Fruit fly (Drosophila melanogaster): ENCODE results near the gene bip1.

The bip1 gene

DNA sequence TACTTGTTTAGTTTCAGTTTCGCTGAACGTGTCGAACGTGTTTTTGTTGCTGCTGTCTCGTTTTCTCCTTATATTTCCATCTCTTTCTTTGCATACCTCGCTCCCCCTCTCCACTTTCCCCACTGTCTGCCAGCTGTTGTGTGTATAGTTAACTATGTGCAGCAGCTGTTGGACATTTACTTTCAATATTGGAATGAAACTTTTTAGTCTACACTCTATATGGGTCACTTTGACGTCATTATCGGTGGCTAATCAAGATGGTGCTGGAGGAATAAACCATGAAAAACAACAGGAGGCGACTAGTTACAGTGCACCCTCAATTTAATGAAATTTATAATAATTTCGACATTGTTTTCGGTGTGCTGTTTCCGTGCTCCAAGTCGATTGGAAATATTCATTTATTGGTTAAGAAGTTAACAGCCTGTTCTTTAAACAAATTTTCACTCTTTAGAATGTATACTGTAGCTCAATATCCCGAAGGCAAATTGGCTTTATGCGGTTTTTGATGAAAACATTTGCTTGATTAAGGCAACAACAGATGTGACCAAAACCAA is 29.2 kb downstream of the bip1 start (continued):
- TF ChIP-seq pita (GFP tag; optimal IDR thresholded peaks at IDR 0.05) = no peak
- TF ChIP-seq HLHmδ (GFP tag; optimal IDR thresholded peaks at IDR 0.05) = no peak
- no peak for TF ChIP-seq zen2 (GFP tag; IDR thresholded peaks at IDR 0.05; ENCODE audit: partially characterized antibody)
- no peak for TF ChIP-seq CG10565 (GFP tag; optimal IDR thresholded peaks at IDR 0.05)
- TF ChIP-seq Ssrp (tag; optimal IDR thresholded peaks at IDR 0.05) = no peak
- TF ChIP-seq pfk (GFP tag; optimal IDR thresholded peaks at IDR 0.05) = no peak
- TF ChIP-seq sna (GFP tag; IDR thresholded peaks at IDR 0.05; ENCODE audit: partially characterized antibody) = no peak
- TF ChIP-seq Ada2b (GFP tag; IDR thresholded peaks at IDR 0.05) = 0 out of 2 replicates have a peak, but pooled peaks have one; percentile 31
- no peak for TF ChIP-seq CG2202 (tag; optimal IDR thresholded peaks at IDR 0.05)
- TF ChIP-seq tio (GFP tag; optimal IDR thresholded peaks at IDR 0.05) = no peak
- peak; percentile 56; the same call in 2 of the 3 replicates for TF ChIP-seq CG17361 (GFP tag; IDR thresholded peaks at IDR 0.05)
- TF ChIP-seq CHES-1-like (GFP tag; optimal IDR thresholded peaks at IDR 0.05) = no peak
- 0 out of 3 replicates have a peak, but pooled peaks have one; percentile 17 for TF ChIP-seq CG11456 (GFP tag; IDR thresholded peaks at IDR 0.05)
- TF ChIP-seq MTF-1 (GFP tag; optimal IDR thresholded peaks at IDR 0.05; ENCODE audit: borderline replicate concordance) = no peak
- no peak for TF ChIP-seq Atf3 (GFP tag; optimal IDR thresholded peaks at IDR 0.05)
- no peak for TF ChIP-seq CG4328 (GFP tag; optimal IDR thresholded peaks at IDR 0.05)
- no peak for TF ChIP-seq HmgD (GFP tag; optimal IDR thresholded peaks at IDR 0.05)
- peak; percentile 5 for TF ChIP-seq oc (tag; optimal IDR thresholded peaks at IDR 0.05)
- peak; percentile 38 for TF ChIP-seq CG7839 (tag; optimal IDR thresholded peaks at IDR 0.05)
- no peak for TF ChIP-seq CG14965 (GFP tag; optimal IDR thresholded peaks at IDR 0.05; ENCODE audit: borderline replicate concordance)
- no peak for TF ChIP-seq CG6272 (GFP tag; IDR thresholded peaks at IDR 0.05)
- TF ChIP-seq CG5953 (GFP tag; IDR thresholded peaks at IDR 0.05) = no peak
- no peak for TF ChIP-seq jigr1 (GFP tag; IDR thresholded peaks at IDR 0.05)
- TF ChIP-seq ci (GFP tag; IDR thresholded peaks at IDR 0.05) = peak; percentile 65; the same call in 2 of the 3 replicates
- TF ChIP-seq gfzf (GFP tag; optimal IDR thresholded peaks at IDR 0.05) = no peak
- no peak for TF ChIP-seq CG18011 (GFP tag; optimal IDR thresholded peaks at IDR 0.05)
- no peak for TF ChIP-seq Elba2 (GFP tag; optimal IDR thresholded peaks at IDR 0.05)
- no peak for TF ChIP-seq Ets97D (GFP tag; optimal IDR thresholded peaks at IDR 0.05)
- TF ChIP-seq CG42726 (GFP tag; IDR thresholded peaks at IDR 0.05; ENCODE audit: partially characterized antibody) = no peak
- TF ChIP-seq CG11085 (GFP tag; IDR thresholded peaks at IDR 0.05) = no peak
- TF ChIP-seq CG12155 (GFP tag; optimal IDR thresholded peaks at IDR 0.05) = no peak
- TF ChIP-seq mld (GFP tag; IDR thresholded peaks at IDR 0.05; ENCODE audit: partially characterized antibody) = no peak
- TF ChIP-seq CG17186 (GFP tag; optimal IDR thresholded peaks at IDR 0.05) = no peak
- no peak for TF ChIP-seq Hand (GFP tag; optimal IDR thresholded peaks at IDR 0.05)
- no peak for TF ChIP-seq CG1024 (GFP tag; IDR thresholded peaks at IDR 0.05)
- no peak for TF ChIP-seq Dip2 (GFP tag; IDR thresholded peaks at IDR 0.05)
- TF ChIP-seq Nf-YB (GFP tag; optimal IDR thresholded peaks at IDR 0.05) = no peak
- TF ChIP-seq CG10267 (tag; optimal IDR thresholded peaks at IDR 0.05) = no peak
- no peak for TF ChIP-seq ac (GFP tag; optimal IDR thresholded peaks at IDR 0.05)
- no peak for TF ChIP-seq E2f2 (GFP tag; IDR thresholded peaks at IDR 0.05)
- peak; percentile 40 for TF ChIP-seq fd96Cb (tag; optimal IDR thresholded peaks at IDR 0.05)
- no peak for TF ChIP-seq MESR4 (GFP tag; optimal IDR thresholded peaks at IDR 0.05)
- no peak for TF ChIP-seq CG7357 (GFP tag; IDR thresholded peaks at IDR 0.05)
- TF ChIP-seq CG4617 (GFP tag; optimal IDR thresholded peaks at IDR 0.05; ENCODE audit: borderline replicate concordance) = no peak
- TF ChIP-seq C15 (GFP tag; IDR thresholded peaks at IDR 0.05) = no peak
- no peak for TF ChIP-seq Dip3 (GFP tag; optimal IDR thresholded peaks at IDR 0.05)
- no peak for TF ChIP-seq CTCF (GFP tag; optimal IDR thresholded peaks at IDR 0.05)
- TF ChIP-seq bigmax (GFP tag; optimal IDR thresholded peaks at IDR 0.05) = no peak
- no peak for TF ChIP-seq CG6654 (GFP tag; optimal IDR thresholded peaks at IDR 0.05)
- TF ChIP-seq CG3726 (GFP tag; IDR thresholded peaks at IDR 0.05) = 0 out of 3 replicates have a peak, but pooled peaks have one; percentile 11
- TF ChIP-seq CG14050 (GFP tag; IDR thresholded peaks at IDR 0.05) = 0 out of 3 replicates have a peak, but pooled peaks have one; percentile 16
